Worm (Caenorhabditis elegans) whole organism, L1 larva: ENCODE results near the gene Y58A7A.3.

ENCODE experiments used
- dpl-1 ChIP-seq, 3 experiments: fragments of 150-350 bp in 2 of 3; sonication (generic microtip) in 1 of 3; optimal IDR thresholded peaks; 2 replicates each; lab custom pipeline; 2014 to 2017; ENCODE audit warnings: missing biosample characterization in 3 of 3, missing genetic modification characterization in 3 of 3, missing genetic modification reagents in 3 of 3
- efl-1 ChIP-seq, 4 experiments: fragments of 150-350 bp; optimal IDR thresholded peaks in 3 of 4; peaks in 1 of 4; 1 replicate in 1 of 4; 2 replicates in 3 of 4; lab custom pipeline; 2014; ENCODE audit warnings: missing biosample characterization in 2 of 4, missing genetic modification characterization in 2 of 4, missing genetic modification reagents in 2 of 4
- elt-2 ChIP-seq: sonication (generic microtip); optimal IDR thresholded peaks from 2 replicates; lab custom pipeline; 2016; ENCODE audit warnings: missing genetic modification characterization, mild to moderate bottlenecking, inconsistent platforms, missing compliant biosample characterization, missing genetic modification reagents
- fos-1 ChIP-seq: fragments of 150-350 bp; optimal IDR thresholded peaks from 2 replicates; lab custom pipeline; 2014; ENCODE audit warnings: missing biosample characterization, missing genetic modification characterization

DNA sequence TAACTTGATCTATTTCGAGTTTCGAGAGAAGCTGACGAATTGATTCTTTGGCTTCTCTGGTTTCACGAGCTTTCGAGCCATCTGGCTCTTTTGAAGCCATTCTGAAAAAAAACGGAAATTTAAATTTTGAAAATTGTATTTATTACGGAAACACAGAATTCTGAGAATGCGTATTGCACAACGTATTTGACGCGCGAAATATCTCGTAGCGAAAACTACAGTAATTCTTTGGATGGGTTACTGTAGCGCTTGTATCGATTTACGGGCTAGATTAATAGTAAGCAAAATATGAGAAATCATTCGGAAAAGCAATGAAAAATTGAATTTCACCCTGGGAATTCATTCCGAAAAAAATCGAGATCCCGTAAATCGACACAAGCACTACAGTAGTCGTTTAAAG, 33.0 kb upstream of the Y58A7A.3 start, which contains the start of gene C04F5.8:
- TF ChIP-seq efl-1 (optimal IDR thresholded peaks at IDR 0.05; lab: Kevin White, UChicago) (no peak), efl-1 (GFP tag; optimal IDR thresholded peaks at IDR 0.05 in 1 of 2; lab: Kevin White, UChicago) (no peak), elt-2 (tag; lab: Kevin White, UChicago) (no peak), fos-1 (tag; lab: Kevin White, UChicago) (no peak), dpl-1 (GFP tag; optimal IDR thresholded peaks at IDR 0.05; lab: Kevin White, UChicago) (no peak)
